Worm (Caenorhabditis elegans) whole organism, early embryonic: Measurements from ENCODE around the gene srxa-7.

ENCODE experiments used
- ama-1 ChIP-seq: fragments of 150-350 bp; optimal IDR thresholded peaks from 2 replicates; lab custom pipeline; 2014
- ceh-36 ChIP-seq: sonication (generic microtip); optimal IDR thresholded peaks from 2 replicates; lab custom pipeline; 2016; ENCODE audit warnings: missing genetic modification characterization, inconsistent platforms, missing compliant biosample characterization
- hmbx-1 ChIP-seq: sonication (generic microtip); optimal IDR thresholded peaks from 2 replicates; lab custom pipeline; 2016; ENCODE audit warnings: mild to moderate bottlenecking, missing genetic modification characterization, missing compliant biosample characterization
- tbx-37 ChIP-seq: fragments of 200-800 bp; sonication (Bioruptor generic); conservative IDR thresholded peaks from 2 replicates; pipeline ENCODE4 v1.3.6; 2022; ENCODE audit warnings: missing genetic modification reagents, missing genetic modification characterization, missing compliant biosample characterization

ce11 chrV:16292409-16292808 is 14.9 kb upstream of the srxa-7 start, which contains the start of gene oac-5:
- TF ChIP-seq ceh-36 (tag; lab: Kevin White, UChicago) (no peak), ama-1 (no peak), hmbx-1 (tag; lab: Kevin White, UChicago) (no peak), tbx-37 (GFP tag; lab: Robert Waterston, UW) (no peak)
